Fruit fly (Drosophila melanogaster) whole organism, embryonic: ENCODE measurements around the gene NKCC.

Experiments used
- Atf-2 ChIP-seq: fragments of 200-800 bp; sonication (Bioruptor generic); optimal IDR thresholded peaks from 2 replicates; lab custom pipeline; 2016; ENCODE audit warnings: missing biosample characterization, missing genetic modification characterization
- CG11085 ChIP-seq: fragments of 200-800 bp; sonication (Bioruptor generic); IDR thresholded peaks from 2 replicates; pipeline ENCODE4 v1.3.6; 2022; ENCODE audit warnings: missing biosample characterization, missing genetic modification characterization
- CG11456 ChIP-seq: fragments of 200-800 bp; sonication (Bioruptor generic); IDR thresholded peaks from 3 replicates; pipeline ENCODE4 v1.3.6; 2022; ENCODE audit warnings: missing biosample characterization, missing genetic modification characterization
- CG11504 ChIP-seq: fragments of 200-800 bp; sonication (Bioruptor generic); optimal IDR thresholded peaks from 3 replicates; lab custom pipeline; 2019; ENCODE audit warnings: missing biosample characterization, mild to moderate bottlenecking, missing genetic modification characterization, moderate library complexity
- CG11560 ChIP-seq: fragments of 200-800 bp; sonication (Bioruptor generic); IDR thresholded peaks from 3 replicates; pipeline ENCODE4 v1.3.6; 2022; ENCODE audit warnings: missing biosample characterization, missing genetic modification characterization
- CG11696 ChIP-seq: fragments of 200-800 bp; sonication (Bioruptor generic); IDR thresholded peaks from 2 replicates; pipeline ENCODE4 v1.3.6; 2022; ENCODE audit warnings: missing biosample characterization, missing genetic modification characterization
- CG12155 ChIP-seq: fragments of 200-800 bp; sonication (Bioruptor generic); optimal IDR thresholded peaks from 3 replicates; lab custom pipeline; 2016; ENCODE audit warnings: missing biosample characterization, missing genetic modification characterization
- CG12391 ChIP-seq: fragments of 200-800 bp; sonication (Bioruptor generic); optimal IDR thresholded peaks from 3 replicates; lab custom pipeline; 2018; ENCODE audit warnings: missing biosample characterization, mild to moderate bottlenecking, missing genetic modification characterization, moderate library complexity
- CG12659 ChIP-seq: fragments of 200-800 bp; sonication (Bioruptor generic); optimal IDR thresholded peaks from 3 replicates; lab custom pipeline; 2017; ENCODE audit warnings: mild to moderate bottlenecking, missing biosample characterization, missing genetic modification reagents, missing genetic modification characterization
- CG12942 ChIP-seq: fragments of 200-800 bp; sonication (Bioruptor generic); optimal IDR thresholded peaks from 3 replicates; lab custom pipeline; 2016; ENCODE audit warnings: missing biosample characterization, missing genetic modification characterization
- CG13123 ChIP-seq: fragments of 200-800 bp; sonication (Bioruptor generic); optimal IDR thresholded peaks from 2 replicates; lab custom pipeline; 2016; ENCODE audit warnings: missing biosample characterization, missing genetic modification characterization
- CG14441 ChIP-seq: fragments of 200-800 bp; sonication (Bioruptor generic); IDR thresholded peaks from 2 replicates; pipeline ENCODE4 v1.3.6; 2022; ENCODE audit warnings: missing biosample characterization, missing genetic modification characterization
- CG1647 ChIP-seq: fragments of 200-800 bp; sonication (Bioruptor generic); optimal IDR thresholded peaks from 3 replicates; lab custom pipeline; 2016; ENCODE audit warnings: missing biosample characterization, missing genetic modification characterization
- CG16813 ChIP-seq: fragments of 200-800 bp; sonication (Bioruptor generic); IDR thresholded peaks from 3 replicates; pipeline ENCODE4 v1.3.6; 2022; ENCODE audit warnings: missing biosample characterization, missing genetic modification characterization; ENCODE audit not compliant: partially characterized antibody
- CG16815 ChIP-seq: fragments of 200-800 bp; sonication (Bioruptor generic); optimal IDR thresholded peaks from 3 replicates; lab custom pipeline; 2017; ENCODE audit warnings: missing biosample characterization, mild to moderate bottlenecking, missing genetic modification characterization
- CG17186 ChIP-seq: fragments of 200-800 bp; sonication (Bioruptor generic); optimal IDR thresholded peaks from 3 replicates; lab custom pipeline; 2017; ENCODE audit warnings: missing biosample characterization, missing genetic modification reagents, missing genetic modification characterization
- CG18011 ChIP-seq: fragments of 200-800 bp; sonication (Bioruptor generic); optimal IDR thresholded peaks from 2 replicates; lab custom pipeline; 2017; ENCODE audit warnings: missing biosample characterization, missing genetic modification characterization, mild to moderate bottlenecking, moderate library complexity, missing genotype
- CG2120 ChIP-seq: fragments of 200-800 bp; sonication (Bioruptor generic); optimal IDR thresholded peaks from 3 replicates; lab custom pipeline; 2016; ENCODE audit warnings: missing biosample characterization, missing genetic modification characterization
- CG34224 ChIP-seq: fragments of 200-800 bp; sonication (Bioruptor generic); IDR thresholded peaks from 3 replicates; pipeline ENCODE4 v1.3.6; 2022; ENCODE audit warnings: missing biosample characterization, missing genetic modification characterization; ENCODE audit not compliant: partially characterized antibody
- CG3838 ChIP-seq: fragments of 200-800 bp; sonication (Bioruptor generic); optimal IDR thresholded peaks from 3 replicates; lab custom pipeline; 2016; ENCODE audit warnings: missing biosample characterization, missing genetic modification characterization
- CG42726 ChIP-seq: fragments of 200-800 bp; sonication (Bioruptor generic); IDR thresholded peaks from 2 replicates; pipeline ENCODE4 v1.3.6; 2022; ENCODE audit warnings: missing biosample characterization, missing genetic modification characterization; ENCODE audit not compliant: partially characterized antibody
- CG6654 ChIP-seq: fragments of 200-800 bp; sonication (Bioruptor generic); optimal IDR thresholded peaks from 2 replicates; lab custom pipeline; 2017; ENCODE audit warnings: missing biosample characterization, mild to moderate bottlenecking, missing genetic modification characterization
- CG6813 ChIP-seq: fragments of 200-800 bp; sonication (Bioruptor generic); optimal IDR thresholded peaks from 2 replicates; lab custom pipeline; 2017; ENCODE audit warnings: missing biosample characterization, missing genetic modification characterization, mild to moderate bottlenecking, moderate library complexity, missing genetic modification reagents
- CG7372 ChIP-seq: fragments of 200-800 bp; sonication (Bioruptor generic); IDR thresholded peaks from 2 replicates; pipeline ENCODE4 v1.3.6; 2022; ENCODE audit warnings: missing biosample characterization, missing genetic modification characterization
- CG7963 ChIP-seq: fragments of 200-800 bp; sonication (Bioruptor generic); IDR thresholded peaks from 3 replicates; pipeline ENCODE4 v1.3.6; 2022; ENCODE audit warnings: missing biosample characterization, missing genetic modification characterization; ENCODE audit not compliant: partially characterized antibody
- CG8478 ChIP-seq: fragments of >200 bp; optimal IDR thresholded peaks from 2 replicates; lab custom pipeline; 2018
- Camta ChIP-seq: fragments of 200-800 bp; sonication (Bioruptor generic); optimal IDR thresholded peaks from 2 replicates; lab custom pipeline; 2016; ENCODE audit warnings: missing biosample characterization, missing genetic modification characterization
- Dfd ChIP-seq, 2 experiments: fragments of >200 bp; optimal IDR thresholded peaks; 2 replicates each; lab custom pipeline; 2017; ENCODE audit warnings: missing biosample characterization in 2 of 2, missing genetic modification characterization in 2 of 2
- Dref ChIP-seq: fragments of 200-800 bp; sonication (Bioruptor generic); IDR thresholded peaks from 2 replicates; pipeline ENCODE4 v1.3.6; 2022; ENCODE audit warnings: missing biosample characterization, missing genetic modification characterization
- Fer1 ChIP-seq: fragments of 200-800 bp; sonication (Bioruptor generic); optimal IDR thresholded peaks from 2 replicates; lab custom pipeline; 2017; ENCODE audit warnings: missing biosample characterization, mild to moderate bottlenecking, missing genetic modification characterization
- Fer3 ChIP-seq: fragments of 200-800 bp; sonication (Bioruptor generic); optimal IDR thresholded peaks from 2 replicates; lab custom pipeline; 2018; ENCODE audit warnings: missing biosample characterization, mild to moderate bottlenecking, missing genetic modification characterization, moderate library complexity
- Hmx ChIP-seq: fragments of 200-800 bp; sonication (Bioruptor generic); optimal IDR thresholded peaks from 2 replicates; lab custom pipeline; 2016; ENCODE audit warnings: missing biosample characterization, missing genetic modification characterization
- MBD-R2 ChIP-seq: fragments of 200-800 bp; sonication (Bioruptor generic); IDR thresholded peaks from 2 replicates; pipeline ENCODE4 v1.3.6; 2022; ENCODE audit warnings: missing biosample characterization, missing genetic modification characterization
- Mes4 ChIP-seq: fragments of 200-800 bp; sonication (Bioruptor generic); optimal IDR thresholded peaks from 2 replicates; lab custom pipeline; 2016; ENCODE audit warnings: missing biosample characterization, missing genetic modification characterization
- NfI ChIP-seq: fragments of 200-800 bp; sonication (Bioruptor generic); optimal IDR thresholded peaks from 3 replicates; lab custom pipeline; 2018; ENCODE audit warnings: missing biosample characterization, mild to moderate bottlenecking, missing genetic modification characterization, moderate library complexity
- Oaz ChIP-seq: fragments of 200-800 bp; sonication (Bioruptor generic); IDR thresholded peaks from 2 replicates; pipeline ENCODE4 v1.3.6; 2022; ENCODE audit warnings: missing biosample characterization, missing genetic modification characterization
- Scr ChIP-seq: fragments of 200-800 bp; sonication (Bioruptor generic); IDR thresholded peaks from 2 replicates; pipeline ENCODE4 v1.3.6; 2022; ENCODE audit warnings: missing biosample characterization, missing genetic modification characterization; ENCODE audit not compliant: partially characterized antibody
- TFAM ChIP-seq: fragments of 200-800 bp; sonication (Bioruptor generic); optimal IDR thresholded peaks from 2 replicates; lab custom pipeline; 2017; ENCODE audit warnings: missing biosample characterization, missing genetic modification characterization, inconsistent platforms
- amos ChIP-seq: fragments of 200-800 bp; sonication (Bioruptor generic); IDR thresholded peaks from 2 replicates; pipeline ENCODE4 v1.3.6; 2022; ENCODE audit warnings: missing biosample characterization, missing genetic modification characterization; ENCODE audit not compliant: partially characterized antibody
- bigmax ChIP-seq: fragments of 200-800 bp; sonication (Bioruptor generic); optimal IDR thresholded peaks from 2 replicates; lab custom pipeline; 2018; ENCODE audit warnings: missing biosample characterization, mild to moderate bottlenecking, missing genetic modification characterization
- cas ChIP-seq: fragments of 200-800 bp; sonication (Bioruptor generic); IDR thresholded peaks from 2 replicates; pipeline ENCODE4 v1.3.6; 2022; ENCODE audit warnings: missing biosample characterization, missing genetic modification characterization
- dpn ChIP-seq, 2 experiments: fragments of 200-800 bp; sonication (Bioruptor generic); optimal IDR thresholded peaks; 3 replicates each; lab custom pipeline; 2016; ENCODE audit warnings: missing biosample characterization in 2 of 2, missing genetic modification characterization in 2 of 2
- emc ChIP-seq: fragments of 200-800 bp; sonication (Bioruptor generic); optimal IDR thresholded peaks from 2 replicates; lab custom pipeline; 2016; ENCODE audit warnings: missing biosample characterization, missing genetic modification characterization
- eyg ChIP-seq: fragments of 200-800 bp; sonication (Bioruptor generic); optimal IDR thresholded peaks from 3 replicates; lab custom pipeline; 2016; ENCODE audit warnings: missing biosample characterization, missing genetic modification characterization
- gsb ChIP-seq: fragments of 200-800 bp; sonication (Bioruptor generic); IDR thresholded peaks from 2 replicates; pipeline ENCODE4 v1.3.6; 2022; ENCODE audit warnings: missing biosample characterization, missing genetic modification characterization
- ham ChIP-seq: fragments of 200-800 bp; sonication (Bioruptor generic); IDR thresholded peaks from 2 replicates; pipeline ENCODE4 v1.3.6; 2022; ENCODE audit warnings: missing biosample characterization, missing genetic modification characterization
- hbn ChIP-seq: fragments of 200-800 bp; sonication (Bioruptor generic); IDR thresholded peaks from 2 replicates; pipeline ENCODE4 v1.3.6; 2022; ENCODE audit warnings: missing biosample characterization, missing genetic modification characterization; ENCODE audit not compliant: partially characterized antibody
- oc ChIP-seq: fragments of 200-800 bp; sonication (Bioruptor generic); optimal IDR thresholded peaks from 2 replicates; lab custom pipeline; 2018; ENCODE audit warnings: missing biosample characterization, mild to moderate bottlenecking, missing genetic modification characterization, moderate library complexity
- onecut ChIP-seq: fragments of 200-800 bp; sonication (Bioruptor generic); IDR thresholded peaks from 2 replicates; pipeline ENCODE4 v1.3.6; 2022; ENCODE audit warnings: missing biosample characterization, missing genetic modification characterization
- ro ChIP-seq: fragments of 200-800 bp; sonication (Bioruptor generic); IDR thresholded peaks from 2 replicates; pipeline ENCODE4 v1.3.6; 2022; ENCODE audit warnings: missing biosample characterization, missing genetic modification characterization
- tup ChIP-seq: fragments of 200-800 bp; sonication (Bioruptor generic); optimal IDR thresholded peaks from 2 replicates; lab custom pipeline; 2016; ENCODE audit warnings: missing biosample characterization, mild to moderate bottlenecking, missing genetic modification characterization, moderate library complexity
- vfl ChIP-seq: fragments of 200-800 bp; sonication (Bioruptor generic); optimal IDR thresholded peaks from 2 replicates; lab custom pipeline; 2016; ENCODE audit warnings: missing biosample characterization, missing genetic modification characterization

Gene NKCC

dm6 chr3R:5550452-5550851 lies 48.0 kb upstream of the NKCC start (continued):
- TF ChIP-seq CG16813 (GFP tag; lab: Robert Waterston, UW) = peak; percentile 72
- no peak for TF ChIP-seq Hmx (GFP tag; lab: Kevin White, UChicago)
- TF ChIP-seq ham (GFP tag; lab: Robert Waterston, UW) = no peak
- TF ChIP-seq CG34224 (GFP tag; lab: Robert Waterston, UW) = peak; percentile 69
- no peak for TF ChIP-seq cas (GFP tag; lab: Robert Waterston, UW)
- no peak for TF ChIP-seq Dfd (GFP tag; optimal IDR thresholded peaks at IDR 0.05; lab: Kevin White, UChicago)
- TF ChIP-seq CG13123 (GFP tag; lab: Kevin White, UChicago) = no peak
- no peak for TF ChIP-seq onecut (GFP tag; lab: Robert Waterston, UW)
- peak; percentile 90 for TF ChIP-seq Dref
- peak; percentile 46; the same call in 1 of the 2 replicates for TF ChIP-seq CG42726
- no peak for TF ChIP-seq CG1647
- no peak for TF ChIP-seq CG7372 (GFP tag; lab: Robert Waterston, UW)
- no peak for TF ChIP-seq CG3838 (GFP tag; lab: Kevin White, UChicago)
- TF ChIP-seq CG11456 (GFP tag; lab: Robert Waterston, UW) = no peak
- TF ChIP-seq NfI (GFP tag; lab: Kevin White, UChicago) = no peak
- no peak for TF ChIP-seq CG6654
- TF ChIP-seq CG18011 (GFP tag; lab: Kevin White, UChicago) = no peak
- TF ChIP-seq Scr = peak; percentile 69
- no peak for TF ChIP-seq CG8478 (lab: Kevin White, UChicago)
- no peak for TF ChIP-seq CG2120 (GFP tag; lab: Kevin White, UChicago)
- no peak for TF ChIP-seq Oaz (GFP tag; lab: Robert Waterston, UW)
- TF ChIP-seq ro (GFP tag; lab: Robert Waterston, UW) = no peak
- TF ChIP-seq Fer3 (tag; lab: Kevin White, UChicago) = no peak
- no peak for TF ChIP-seq gsb (GFP tag; lab: Robert Waterston, UW)
- no peak for TF ChIP-seq dpn (GFP tag; optimal IDR thresholded peaks at IDR 0.05; lab: Kevin White, UChicago)
- peak; percentile 61; the same call in 1 of the 2 replicates for TF ChIP-seq MBD-R2 (GFP tag; lab: Robert Waterston, UW)
- TF ChIP-seq Mes4 = no peak
- no peak for TF ChIP-seq bigmax (GFP tag; lab: Kevin White, UChicago)
- TF ChIP-seq Camta (GFP tag; lab: Kevin White, UChicago) = no peak
- no peak for TF ChIP-seq CG12659
- no peak for TF ChIP-seq tup (GFP tag; lab: Kevin White, UChicago)
- peak; percentile 35 for TF ChIP-seq CG17186
- TF ChIP-seq CG11560 (tag; lab: Robert Waterston, UW) = 0 out of 3 replicates have a peak, but pooled peaks have one; percentile 42
- no peak for TF ChIP-seq oc (tag; lab: Kevin White, UChicago)
- no peak for TF ChIP-seq Atf-2 (GFP tag; lab: Kevin White, UChicago)
- TF ChIP-seq CG7963 (GFP tag; lab: Robert Waterston, UW) = peak; percentile 54; the same call in 1 of the 3 replicates
- no peak for TF ChIP-seq CG11504 (tag; lab: Kevin White, UChicago)
- no peak for TF ChIP-seq CG6813 (GFP tag; lab: Kevin White, UChicago)
- peak; percentile 72 for TF ChIP-seq amos
- TF ChIP-seq CG11085 (GFP tag; lab: Robert Waterston, UW) = no peak
- no peak for TF ChIP-seq CG12155 (GFP tag; lab: Kevin White, UChicago)
- TF ChIP-seq CG16815 (GFP tag; lab: Kevin White, UChicago) = no peak
- no peak for TF ChIP-seq Fer1
- peak; percentile 53 for TF ChIP-seq hbn
- TF ChIP-seq eyg (GFP tag; lab: Kevin White, UChicago) = no peak
- no peak for TF ChIP-seq CG14441 (GFP tag; lab: Robert Waterston, UW)
- TF ChIP-seq CG11696 (GFP tag; lab: Robert Waterston, UW) = no peak
- TF ChIP-seq CG12391 (tag; lab: Kevin White, UChicago) = no peak
- no peak for TF ChIP-seq TFAM
- no peak for TF ChIP-seq emc (GFP tag; lab: Kevin White, UChicago)
- TF ChIP-seq vfl (GFP tag; lab: Kevin White, UChicago) = no peak
- no peak for TF ChIP-seq CG12942
